Worm (Caenorhabditis elegans): ENCODE data around the gene srbc-32.

DNA sequence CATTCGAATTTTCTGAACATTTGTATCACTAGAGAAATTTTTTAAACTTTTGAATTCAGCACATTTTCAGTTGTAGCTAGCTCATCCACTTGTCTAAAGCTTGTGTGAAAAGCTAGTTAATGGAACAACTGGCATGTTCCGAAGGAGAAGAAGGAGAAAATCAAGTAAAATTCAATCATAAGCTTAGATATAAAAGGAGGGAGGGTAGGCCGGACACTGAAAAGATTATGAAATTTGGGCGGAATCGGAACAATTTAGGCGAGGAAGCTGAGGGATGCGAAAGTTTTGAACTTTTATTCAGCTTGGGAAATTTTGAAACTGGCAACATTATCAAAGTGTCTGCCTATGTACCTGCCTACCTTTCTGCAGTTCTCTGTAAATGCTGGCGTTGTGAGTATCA lies 34.3 kb downstream of the srbc-32 start:
- TF ChIP-seq ama-1 (optimal IDR thresholded peaks at IDR 0.05) = no peak
- no peak for TF ChIP-seq nhr-237 (tag; optimal IDR thresholded peaks at IDR 0.05)
- no peak for TF ChIP-seq lin-39 (tag; optimal IDR thresholded peaks at IDR 0.05)
- no peak for TF ChIP-seq mep-1 (tag; optimal IDR thresholded peaks at IDR 0.05)
- no peak for TF ChIP-seq ztf-11 (tag; optimal IDR thresholded peaks at IDR 0.05)
- TF ChIP-seq daf-8 (GFP tag; IDR thresholded peaks at IDR 0.05) = no peak
- no peak for TF ChIP-seq nhr-25 (tag; optimal IDR thresholded peaks at IDR 0.05; ENCODE audit: borderline replicate concordance, insufficient read depth)
- TF ChIP-seq unc-39 (tag; optimal IDR thresholded peaks at IDR 0.05) = no peak
- no peak for TF ChIP-seq snpc-1.2 (GFP tag; IDR thresholded peaks at IDR 0.05)
- TF ChIP-seq lim-7 (GFP tag; IDR thresholded peaks at IDR 0.05) = no peak
- TF ChIP-seq F49E8.2 (tag; optimal IDR thresholded peaks at IDR 0.05; ENCODE audit: borderline replicate concordance) = no peak
- no peak for TF ChIP-seq ceh-28 (tag; optimal IDR thresholded peaks at IDR 0.05)
- TF ChIP-seq F37D6.2 (tag; optimal IDR thresholded peaks at IDR 0.05) = no peak
